Worm (Caenorhabditis elegans) whole organism, L4/young adult: ENCODE data around the gene ceh-14.

Experiments
- W03F9.2 ChIP-seq: fragments of 150-350 bp; optimal IDR thresholded peaks from 2 replicates; lab custom pipeline; 2014; ENCODE audit warnings: missing biosample characterization, missing genetic modification characterization
- dao-5 ChIP-seq: sonication (generic microtip); optimal IDR thresholded peaks from 2 replicates; lab custom pipeline; 2016; ENCODE audit warnings: missing genotype, missing genetic modification characterization, moderate library complexity, missing compliant biosample characterization
- him-1 ChIP-seq: sonication (generic microtip); optimal IDR thresholded peaks from 2 replicates; lab custom pipeline; 2016; ENCODE audit warnings: missing genotype, missing genetic modification reagents, missing genetic modification characterization, missing compliant biosample characterization

Gene ceh-14

ce11 chrX:7523799-7524198, 8.7 kb downstream of the ceh-14 start:
- no peak for TF ChIP-seq W03F9.2 (tag; lab: Kevin White, UChicago)
- no peak for TF ChIP-seq dao-5 (tag; lab: Kevin White, UChicago)
- TF ChIP-seq him-1 (tag; lab: Kevin White, UChicago), result no peak

DNA sequence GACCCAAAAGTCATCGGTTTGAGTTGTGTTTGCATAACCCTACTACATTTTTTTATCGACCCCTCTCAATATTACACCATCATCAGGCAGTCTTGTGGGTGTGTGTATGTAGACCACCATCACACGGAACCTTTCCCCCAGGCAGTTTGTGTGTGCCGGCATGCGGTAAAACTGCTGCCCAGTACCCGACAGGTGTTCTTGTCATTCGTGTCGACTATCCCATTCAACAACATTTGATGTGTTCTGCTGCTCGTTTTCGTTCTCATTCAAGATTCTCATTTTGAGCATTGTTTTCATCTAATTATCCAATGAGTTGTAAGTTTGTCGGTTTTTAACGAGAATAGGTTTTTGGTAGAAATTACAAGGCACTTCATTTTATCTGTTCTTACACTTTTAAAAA, 9.9 kb downstream of the ceh-14 start:
- TF ChIP-seq W03F9.2 (tag; lab: Kevin White, UChicago), result no peak

- TF ChIP-seq dao-5 (tag; lab: Kevin White, UChicago) (no peak), W03F9.2 (tag; lab: Kevin White, UChicago) (no peak), him-1 (tag; lab: Kevin White, UChicago) (no peak)
Measured at ce11 chrX:7519569-7519968, 13.0 kb downstream of the ceh-14 start, which contains the start of gene chts-1. chts-1 (minus strand) TSS chrX:7519669.

ce11 chrX:7512714-7513113, 19.8 kb downstream of the ceh-14 start:
- TF ChIP-seq him-1 (tag; lab: Kevin White, UChicago), result no peak
- TF ChIP-seq dao-5 (tag; lab: Kevin White, UChicago), result no peak
- TF ChIP-seq W03F9.2 (tag; lab: Kevin White, UChicago), result no peak

ce11 chrX:7507141-7507540, 25.4 kb downstream of the ceh-14 start:
- TF ChIP-seq W03F9.2 (tag; lab: Kevin White, UChicago) (no peak), him-1 (tag; lab: Kevin White, UChicago) (no peak), dao-5 (tag; lab: Kevin White, UChicago) (no peak)

DNA sequence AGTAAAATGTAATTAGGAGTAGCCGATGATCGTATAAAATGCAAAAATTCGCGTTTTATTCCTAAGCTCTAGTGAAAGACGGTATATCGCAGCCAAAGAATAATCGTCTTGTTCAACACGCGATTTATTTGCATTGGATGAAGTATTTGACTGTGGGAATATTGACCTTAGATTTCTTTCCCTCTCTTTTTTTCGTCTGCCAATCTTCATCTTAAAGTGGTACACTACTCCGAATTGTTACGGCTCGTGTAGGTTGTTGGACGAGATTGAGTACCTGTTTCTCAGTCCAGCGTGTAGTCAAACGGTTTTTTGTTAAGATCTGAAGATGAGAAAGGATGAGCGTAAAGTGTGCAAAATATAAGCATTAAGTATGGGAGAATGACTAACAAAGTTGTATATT, 26.0 kb downstream of the ceh-14 start, which contains the start of gene lgc-11:
Gene lgc-11, minus strand, starts transcription at position 101 of the 400 bp plus-strand sequence.
- no peak for TF ChIP-seq him-1 (tag; lab: Kevin White, UChicago)
- TF ChIP-seq dao-5 (tag; lab: Kevin White, UChicago), result no peak
- no peak for TF ChIP-seq W03F9.2 (tag; lab: Kevin White, UChicago)

- TF ChIP-seq him-1 (tag; lab: Kevin White, UChicago) (no peak), W03F9.2 (tag; lab: Kevin White, UChicago) (no peak), dao-5 (tag; lab: Kevin White, UChicago) (no peak)
Measured at ce11 chrX:7502807-7503206, 29.7 kb downstream of the ceh-14 start, which contains the start of gene F48E3.6. F48E3.6 (minus strand) TSS chrX:7502907.

- no peak for TF ChIP-seq dao-5 (tag; lab: Kevin White, UChicago)
- no peak for TF ChIP-seq W03F9.2 (tag; lab: Kevin White, UChicago)
- TF ChIP-seq him-1 (tag; lab: Kevin White, UChicago), result peak; percentile 90
Measured at ce11 chrX:7500970-7501369, 31.6 kb downstream of the ceh-14 start, which contains the start of gene uggt-1. uggt-1 (minus strand) TSS chrX:7500982.

- no peak for TF ChIP-seq W03F9.2 (tag; lab: Kevin White, UChicago)
- no peak for TF ChIP-seq him-1 (tag; lab: Kevin White, UChicago)
- TF ChIP-seq dao-5 (tag; lab: Kevin White, UChicago), result no peak
Measured at ce11 chrX:7495491-7495890, 37.0 kb downstream of the ceh-14 start, which contains the start of gene try-14. try-14 (minus strand) TSS chrX:7495591.

- TF ChIP-seq W03F9.2 (tag; lab: Kevin White, UChicago) (no peak), dao-5 (tag; lab: Kevin White, UChicago) (no peak), him-1 (tag; lab: Kevin White, UChicago) (no peak)
Measured at ce11 chrX:7493020-7493419, 39.5 kb downstream of the ceh-14 start, which contains the start of gene F48E3.2. F48E3.2 (minus strand) TSS chrX:7493120.

DNA sequence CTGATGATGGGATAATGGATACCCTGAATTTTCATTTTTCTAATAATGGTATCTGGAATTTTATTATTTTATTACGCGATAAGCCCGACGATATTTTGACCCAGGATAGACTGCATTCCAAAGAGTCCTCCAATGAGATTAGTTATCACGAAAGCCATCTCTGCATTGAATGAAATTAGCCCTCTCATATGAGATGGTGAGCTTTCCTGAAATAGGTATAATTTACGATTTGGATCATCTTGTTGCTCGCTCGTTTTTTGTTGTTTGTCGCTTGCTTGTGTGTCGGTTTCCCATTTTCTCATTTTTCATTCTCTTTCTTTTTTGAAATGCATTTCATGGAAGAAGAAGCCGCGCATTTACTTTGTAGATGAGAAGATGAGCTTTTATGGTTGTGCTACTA, 41.0 kb downstream of the ceh-14 start:
- no peak for TF ChIP-seq W03F9.2 (tag; lab: Kevin White, UChicago)
- TF ChIP-seq him-1 (tag; lab: Kevin White, UChicago), result no peak

DNA sequence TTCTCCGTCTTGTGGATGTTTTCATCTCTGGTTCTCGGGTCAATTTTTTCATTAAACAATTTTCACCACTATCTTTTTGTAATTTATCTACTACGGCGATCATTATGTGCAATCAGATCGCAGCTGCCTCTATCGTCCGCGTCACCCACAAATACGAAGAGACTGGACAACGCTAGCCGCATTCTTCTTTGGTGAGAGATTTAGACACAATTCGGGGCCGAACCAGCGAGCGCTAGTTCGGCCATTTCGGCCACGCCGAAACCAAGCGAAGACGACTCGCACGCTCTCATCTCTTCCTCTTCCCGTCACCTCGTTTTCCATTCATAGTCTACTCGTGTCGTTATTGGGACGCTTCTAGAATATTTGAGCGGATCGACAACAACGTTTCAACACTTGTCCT, 46.8 kb downstream of the ceh-14 start, which contains the start of gene gly-12:
Gene gly-12, plus strand, starts transcription at position 117 of the 400 bp plus-strand sequence.
- no peak for TF ChIP-seq W03F9.2 (tag; lab: Kevin White, UChicago)
- TF ChIP-seq him-1 (tag; lab: Kevin White, UChicago), result no peak
- no peak for TF ChIP-seq dao-5 (tag; lab: Kevin White, UChicago)

- TF ChIP-seq him-1 (tag; lab: Kevin White, UChicago) (no peak), W03F9.2 (tag; lab: Kevin White, UChicago) (no peak), dao-5 (tag; lab: Kevin White, UChicago) (no peak)
Measured at ce11 chrX:7480756-7481155, 51.8 kb downstream of the ceh-14 start, which contains the start of gene F48E3.9. F48E3.9 (plus strand) TSS chrX:7481056.

ce11 chrX:7478948-7479347, 53.6 kb downstream of the ceh-14 start, which contains the start of gene mek-1:
mek-1 (plus strand) TSS chrX:7479248.
- no peak for TF ChIP-seq W03F9.2 (tag; lab: Kevin White, UChicago)
